Worm (Caenorhabditis elegans): ENCODE data around the gene F41G3.21.
A peak's percentile ranks its signal among the peaks of the same experiment; 100 is the strongest.

Gene F41G3.21

ce11 chrII:6736066-6736465, 16.7 kb downstream of the F41G3.21 start, which contains the start of gene mrps-18.C:
mrps-18.C (plus strand) TSS chrII:6736203.
- TF ChIP-seq ceh-22 (tag; optimal IDR thresholded peaks at IDR 0.05) (no peak), ceh-19 (GFP tag; optimal IDR thresholded peaks at IDR 0.05) (no peak), pha-2 (tag; optimal IDR thresholded peaks at IDR 0.05) (no peak), ceh-9 (tag; optimal IDR thresholded peaks at IDR 0.05) (no peak), ahr-1 (tag; optimal IDR thresholded peaks at IDR 0.05) (no peak), ceh-14 (tag; optimal IDR thresholded peaks at IDR 0.05) (no peak), pqm-1 (tag; optimal IDR thresholded peaks at IDR 0.05) (no peak)

ce11 chrII:6734674-6735073, 18.1 kb downstream of the F41G3.21 start, which contains the start of gene T14B4.3:
T14B4.3 (plus strand) TSS chrII:6734937.
- TF ChIP-seq lin-11 (tag; optimal IDR thresholded peaks at IDR 0.05) (no peak), rnt-1 (tag; optimal IDR thresholded peaks at IDR 0.05) (peak; percentile 49), gmeb-2 (tag; optimal IDR thresholded peaks at IDR 0.05) (no peak), ceh-9 (tag; optimal IDR thresholded peaks at IDR 0.05) (no peak), unc-86 (tag; optimal IDR thresholded peaks at IDR 0.05) (peak; percentile 15), sox-4 (tag; optimal IDR thresholded peaks at IDR 0.05) (no peak), eyg-1 (tag; optimal IDR thresholded peaks at IDR 0.05) (no peak), tbx-2 (tag; optimal IDR thresholded peaks at IDR 0.05) (peak; percentile 91), pha-2 (tag; optimal IDR thresholded peaks at IDR 0.05) (no peak), ceh-6 (GFP tag; optimal IDR thresholded peaks at IDR 0.05) (no peak), ceh-19 (GFP tag; optimal IDR thresholded peaks at IDR 0.05) (no peak), K02D7.2 (tag; optimal IDR thresholded peaks at IDR 0.05) (no peak), pag-3 (tag; optimal IDR thresholded peaks at IDR 0.05; ENCODE audit: borderline replicate concordance) (no peak), C08G9.2 (tag; optimal IDR thresholded peaks at IDR 0.05) (peak; percentile 80), ets-4 (tag; optimal IDR thresholded peaks at IDR 0.05) (peak; percentile 76), ceh-30 (tag; optimal IDR thresholded peaks at IDR 0.05) (no peak), fax-1 (tag; optimal IDR thresholded peaks at IDR 0.05) (peak; percentile 84), odd-2 (tag; optimal IDR thresholded peaks at IDR 0.05) (no peak), tbx-7 (tag; optimal IDR thresholded peaks at IDR 0.05) (peak; percentile 74), K09A11.1 (tag; optimal IDR thresholded peaks at IDR 0.05; ENCODE audit: insufficient read depth) (no peak), dve-1 (tag; optimal IDR thresholded peaks at IDR 0.05) (no peak), ceh-31 (tag; optimal IDR thresholded peaks at IDR 0.05) (peak; percentile 95), syd-9 (tag; optimal IDR thresholded peaks at IDR 0.05) (peak; percentile 43), fkh-10 (GFP tag; optimal IDR thresholded peaks at IDR 0.05) (no peak), unc-3 (GFP tag; conservative IDR thresholded peaks at IDR 0.05) (no peak), unc-3 (tag; optimal IDR thresholded peaks at IDR 0.05) (no peak), ceh-18 (tag; optimal IDR thresholded peaks at IDR 0.05) (peak; percentile 44), elt-2 (tag; optimal IDR thresholded peaks at IDR 0.05) (peak; percentile 71), ref-2 (tag; optimal IDR thresholded peaks at IDR 0.05) (peak; percentile 76), zip-5 (tag; optimal IDR thresholded peaks at IDR 0.05) (peak; percentile 73), unc-55 (GFP tag; optimal IDR thresholded peaks at IDR 0.05) (no peak), fkh-6 (tag; optimal IDR thresholded peaks at IDR 0.05) (peak; percentile 61), pha-4 (tag; optimal IDR thresholded peaks at IDR 0.05) (no peak), ama-1 (optimal IDR thresholded peaks at IDR 0.05) (no peak), pqm-1 (tag; optimal IDR thresholded peaks at IDR 0.05) (peak; percentile 8), ceh-34 (tag; optimal IDR thresholded peaks at IDR 0.05) (peak; percentile 58), nhr-11 (tag; optimal IDR thresholded peaks at IDR 0.05) (no peak), unc-42 (tag; optimal IDR thresholded peaks at IDR 0.05) (peak; percentile 44), ceh-22 (tag; optimal IDR thresholded peaks at IDR 0.05) (no peak), ahr-1 (tag; optimal IDR thresholded peaks at IDR 0.05) (peak; percentile 50), hlh-13 (GFP tag; optimal IDR thresholded peaks at IDR 0.05) (no peak), C38D4.7 (GFP tag; optimal IDR thresholded peaks at IDR 0.05) (no peak), hlh-8 (tag; optimal IDR thresholded peaks at IDR 0.05) (peak; percentile 75), dmd-4 (tag; optimal IDR thresholded peaks at IDR 0.05; ENCODE audit: borderline replicate concordance) (no peak), hlh-15 (tag; optimal IDR thresholded peaks at IDR 0.05) (no peak), ceh-2 (tag; optimal IDR thresholded peaks at IDR 0.05) (peak; percentile 78), hlh-30 (tag; optimal IDR thresholded peaks at IDR 0.05; ENCODE audit: insufficient read depth) (no peak), ceh-45 (GFP tag; IDR thresholded peaks at IDR 0.05) (no peak), pros-1 (tag; optimal IDR thresholded peaks at IDR 0.05) (no peak), F13H6.1 (tag; optimal IDR thresholded peaks at IDR 0.05) (peak; percentile 67)
